Worm (Caenorhabditis elegans): Measurements from ENCODE around the gene oac-15.
A peak's percentile ranks its signal among the peaks of the same experiment; 100 is the strongest.

oac-15 gene

DNA sequence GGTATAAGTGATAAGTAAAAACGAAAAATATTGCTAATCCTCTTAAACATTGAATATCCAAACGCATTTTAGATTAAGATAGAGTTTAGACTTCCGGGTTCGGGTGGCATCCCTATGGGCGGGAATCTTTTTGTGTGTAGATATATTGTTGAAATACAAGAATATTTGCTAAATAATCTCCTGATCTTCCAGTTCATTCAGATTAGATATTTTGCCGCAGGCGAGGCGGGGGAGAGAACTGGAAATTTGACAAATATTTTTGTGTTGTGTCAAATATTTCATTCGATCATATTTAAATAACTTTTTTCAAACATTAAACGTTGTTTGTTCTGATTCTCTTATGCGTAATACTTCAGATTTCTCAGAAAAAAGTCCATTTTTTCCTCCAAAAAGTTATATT, at the start of gene oac-15:
oac-15 (minus strand) TSS at position 101 of the 400 bp plus-strand sequence.
- TF ChIP-seq T23F11.4 (GFP tag; optimal IDR thresholded peaks at IDR 0.05) (no peak), hlh-8 (tag; optimal IDR thresholded peaks at IDR 0.05) (no peak), Y22D7AL.16 (tag; optimal IDR thresholded peaks at IDR 0.05) (no peak), ceh-45 (GFP tag; IDR thresholded peaks at IDR 0.05) (no peak), F13H6.1 (tag; optimal IDR thresholded peaks at IDR 0.05) (no peak), pha-4 (tag; optimal IDR thresholded peaks at IDR 0.05) (no peak), ceh-30 (tag; optimal IDR thresholded peaks at IDR 0.05) (no peak), ztf-16 (tag; optimal IDR thresholded peaks at IDR 0.05) (no peak), C08G9.2 (tag; optimal IDR thresholded peaks at IDR 0.05) (no peak), ceh-22 (tag; optimal IDR thresholded peaks at IDR 0.05) (no peak), hlh-13 (GFP tag; optimal IDR thresholded peaks at IDR 0.05) (no peak), unc-86 (tag; optimal IDR thresholded peaks at IDR 0.05) (no peak), ttx-3 (tag; optimal IDR thresholded peaks at IDR 0.05) (no peak)

ce11 chrV:16258142-16258541, 48.4 kb upstream of the oac-15 start, which contains the start of gene nhr-218:
Gene nhr-218, plus strand, starts transcription at chrV:16258442.
- TF ChIP-seq hlh-30 (tag; optimal IDR thresholded peaks at IDR 0.05; ENCODE audit: insufficient read depth), result no peak
- no peak for TF ChIP-seq zip-5 (tag; optimal IDR thresholded peaks at IDR 0.05)
- no peak for TF ChIP-seq pros-1 (tag; optimal IDR thresholded peaks at IDR 0.05)
- TF ChIP-seq unc-86 (tag; optimal IDR thresholded peaks at IDR 0.05), result no peak
- no peak for TF ChIP-seq pha-2 (tag; optimal IDR thresholded peaks at IDR 0.05)
- TF ChIP-seq ceh-9 (tag; optimal IDR thresholded peaks at IDR 0.05), result no peak
- TF ChIP-seq sox-2 (GFP tag; IDR thresholded peaks at IDR 0.05), result no peak
- no peak for TF ChIP-seq F13H6.1 (tag; optimal IDR thresholded peaks at IDR 0.05)
- no peak for TF ChIP-seq K02D7.2 (tag; optimal IDR thresholded peaks at IDR 0.05)
- no peak for TF ChIP-seq ceh-2 (tag; optimal IDR thresholded peaks at IDR 0.05)
- no peak for TF ChIP-seq ceh-6 (GFP tag; optimal IDR thresholded peaks at IDR 0.05)
- TF ChIP-seq ets-4 (tag; optimal IDR thresholded peaks at IDR 0.05), result no peak

DNA sequence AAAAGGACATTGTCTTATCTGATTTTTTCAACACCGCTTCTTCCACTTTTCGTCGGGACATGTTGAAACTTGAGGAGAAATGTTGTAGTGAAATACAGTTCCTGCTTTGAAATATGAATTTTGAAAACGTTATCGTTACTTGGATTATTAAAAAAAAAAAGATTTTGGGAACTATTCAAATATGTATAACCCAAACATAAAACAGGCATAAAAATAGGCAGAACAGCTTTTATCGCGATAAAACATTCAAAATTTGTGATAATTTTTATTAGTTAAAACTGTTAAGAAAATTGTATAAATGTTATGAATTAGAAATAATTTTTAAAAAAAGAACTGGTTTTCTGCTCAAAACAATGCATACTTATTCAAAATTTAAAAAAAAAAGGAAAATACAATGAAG, 46.7 kb upstream of the oac-15 start, which contains the start of gene bgnt-1.3:
bgnt-1.3 (minus strand) TSS at position 101 of the 400 bp plus-strand sequence.
- TF ChIP-seq ceh-9 (tag; optimal IDR thresholded peaks at IDR 0.05) (no peak), nfya-1 (tag; optimal IDR thresholded peaks at IDR 0.05) (no peak), pha-2 (tag; optimal IDR thresholded peaks at IDR 0.05) (no peak), sox-2 (GFP tag; IDR thresholded peaks at IDR 0.05) (no peak), madf-2 (tag; optimal IDR thresholded peaks at IDR 0.05) (no peak)

DNA sequence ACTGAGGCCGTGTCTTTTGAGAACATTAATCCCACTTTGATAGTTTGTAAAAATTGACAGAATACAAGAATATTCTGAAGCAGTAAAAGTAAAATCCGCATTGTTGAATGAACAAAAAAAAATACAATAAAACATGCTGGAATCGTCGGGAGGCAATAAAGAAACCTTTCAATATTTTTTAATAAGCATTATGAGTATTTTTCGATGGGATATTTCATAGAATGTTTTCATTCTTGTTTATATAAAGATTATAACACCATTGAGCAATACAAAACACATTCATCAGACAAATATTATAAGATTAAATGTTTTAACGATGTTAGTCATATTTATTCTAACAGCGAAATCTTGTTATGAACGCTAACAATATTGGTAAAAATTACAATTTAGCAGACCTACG, 44.0 kb upstream of the oac-15 start, which contains the start of gene gcy-20:
gcy-20 (minus strand) TSS at position 101 of the 400 bp plus-strand sequence.
- TF ChIP-seq pros-1 (tag; optimal IDR thresholded peaks at IDR 0.05) (no peak), elt-2 (tag; optimal IDR thresholded peaks at IDR 0.05) (no peak), ceh-45 (GFP tag; IDR thresholded peaks at IDR 0.05) (no peak)

- TF ChIP-seq zip-5 (tag; optimal IDR thresholded peaks at IDR 0.05), result no peak
- no peak for TF ChIP-seq Y22D7AL.16 (tag; optimal IDR thresholded peaks at IDR 0.05)
- TF ChIP-seq rnt-1 (tag; optimal IDR thresholded peaks at IDR 0.05), result peak; percentile 76
- no peak for TF ChIP-seq lim-6 (tag; optimal IDR thresholded peaks at IDR 0.05)
- no peak for TF ChIP-seq hlh-13 (GFP tag; optimal IDR thresholded peaks at IDR 0.05)
These were observed 39.4 kb upstream of the oac-15 start for ce11 chrV:16249105-16249504.

DNA sequence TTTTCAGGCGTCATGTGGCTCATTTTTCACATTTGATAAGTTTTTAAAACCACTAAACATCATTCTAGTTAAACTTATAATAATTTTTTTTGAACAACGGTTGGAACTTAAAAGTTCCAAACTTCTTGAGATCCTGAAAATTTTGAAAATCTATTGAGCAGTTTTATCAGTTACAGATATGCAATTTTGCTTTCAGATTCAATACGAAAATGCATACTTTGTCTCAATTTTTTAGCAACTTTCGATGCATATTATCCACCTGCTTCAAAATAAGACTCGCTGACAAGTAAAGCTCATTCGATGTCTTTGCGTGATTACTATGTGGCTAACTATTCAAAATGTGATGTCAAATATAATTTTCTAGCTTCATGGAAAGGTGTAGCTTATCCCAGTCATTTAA, 36.8 kb upstream of the oac-15 start, which contains the start of gene srh-95:
srh-95 (plus strand) TSS at position 301 of the 400 bp plus-strand sequence.
- TF ChIP-seq ceh-18 (tag; optimal IDR thresholded peaks at IDR 0.05) (no peak), eyg-1 (tag; optimal IDR thresholded peaks at IDR 0.05) (no peak), fkh-6 (tag; optimal IDR thresholded peaks at IDR 0.05) (no peak), lim-6 (tag; optimal IDR thresholded peaks at IDR 0.05) (no peak), pros-1 (tag; optimal IDR thresholded peaks at IDR 0.05) (no peak), K02D7.2 (tag; optimal IDR thresholded peaks at IDR 0.05) (no peak), ets-4 (tag; optimal IDR thresholded peaks at IDR 0.05) (no peak), pha-4 (tag; optimal IDR thresholded peaks at IDR 0.05) (no peak), unc-86 (tag; optimal IDR thresholded peaks at IDR 0.05) (no peak), tbx-2 (tag; optimal IDR thresholded peaks at IDR 0.05) (no peak), unc-3 (GFP tag; conservative IDR thresholded peaks at IDR 0.05) (no peak), unc-3 (tag; optimal IDR thresholded peaks at IDR 0.05) (no peak), sox-2 (GFP tag; IDR thresholded peaks at IDR 0.05) (no peak), ceh-31 (tag; optimal IDR thresholded peaks at IDR 0.05) (no peak), ceh-19 (GFP tag; optimal IDR thresholded peaks at IDR 0.05) (no peak), syd-9 (tag; optimal IDR thresholded peaks at IDR 0.05) (no peak), hlh-8 (tag; optimal IDR thresholded peaks at IDR 0.05) (no peak), C38D4.7 (GFP tag; optimal IDR thresholded peaks at IDR 0.05) (no peak), hlh-13 (GFP tag; optimal IDR thresholded peaks at IDR 0.05) (no peak), pax-1 (tag; optimal IDR thresholded peaks at IDR 0.05) (no peak)

All from whole organism, late embryonic.